Worm (Caenorhabditis elegans) whole organism, young adult: ENCODE measurements around the gene epic-2.

Experiments used
- B0035.1 ChIP-seq: sonication (generic microtip); optimal IDR thresholded peaks from 2 replicates; lab custom pipeline; 2016; ENCODE audit warnings: missing genetic modification characterization, mild to moderate bottlenecking, missing compliant biosample characterization, missing genotype, missing genetic modification reagents
- F37B4.10 ChIP-seq: fragments of 200-800 bp; sonication (Bioruptor generic); IDR thresholded peaks from 2 replicates; pipeline ENCODE4 v1.3.6; 2022; ENCODE audit warnings: missing genetic modification characterization, missing compliant biosample characterization
- F39B2.1 ChIP-seq: fragments of 200-800 bp; sonication (Bioruptor generic); IDR thresholded peaks from 2 replicates; pipeline ENCODE4 v1.3.6; 2022; ENCODE audit warnings: missing genetic modification reagents, missing genetic modification characterization, missing compliant biosample characterization
- ama-1 ChIP-seq, 3 experiments: fragments of 150-350 bp in 1 of 3; sonication (generic microtip) in 2 of 3; optimal IDR thresholded peaks; 2 replicates each; lab custom pipeline; 2014 to 2018; ENCODE audit warnings: missing biosample characterization in 2 of 3, missing genetic modification characterization in 2 of 3, missing genetic modification reagents in 2 of 3
- ccch-3 ChIP-seq: fragments of 200-800 bp; sonication (Bioruptor generic); optimal IDR thresholded peaks from 2 replicates; lab custom pipeline; 2018; ENCODE audit warnings: mild to moderate bottlenecking, missing genetic modification characterization, missing compliant biosample characterization
- ceh-79 ChIP-seq: sonication (generic microtip); optimal IDR thresholded peaks from 2 replicates; lab custom pipeline; 2017; ENCODE audit warnings: mild to moderate bottlenecking, missing genetic modification characterization, missing compliant biosample characterization
- egl-18 ChIP-seq: fragments of 200-800 bp; sonication (Bioruptor generic); IDR thresholded peaks from 2 replicates; pipeline ENCODE4 v1.3.6; 2022; ENCODE audit warnings: missing genetic modification reagents, missing genetic modification characterization, missing compliant biosample characterization
- ekl-4 ChIP-seq: fragments of 200-800 bp; sonication (Bioruptor generic); IDR thresholded peaks from 2 replicates; pipeline ENCODE4 v1.3.6; 2022; ENCODE audit warnings: missing genetic modification reagents, missing genetic modification characterization, missing compliant biosample characterization
- nhr-80 ChIP-seq: sonication (generic microtip); optimal IDR thresholded peaks from 2 replicates; lab custom pipeline; 2016; ENCODE audit warnings: missing genetic modification characterization, missing compliant biosample characterization
- pha-4 ChIP-seq: fragments of 150-350 bp; sonication (generic microtip); optimal IDR thresholded peaks from 2 replicates; lab custom pipeline; 2014; ENCODE audit warnings: missing biosample characterization, missing genetic modification reagents, missing genetic modification characterization
- unc-62 ChIP-seq: fragments of 150-350 bp; optimal IDR thresholded peaks from 2 replicates; lab custom pipeline; 2014; ENCODE audit warnings: missing biosample characterization, missing genetic modification reagents, missing genetic modification characterization

ce11 chrIV:1751243-1751642 is 30.7 kb downstream of the epic-2 start:
- no peak for TF ChIP-seq pha-4
- no peak for TF ChIP-seq ama-1 (optimal IDR thresholded peaks at IDR 0.05; lab: Kevin White, UChicago)
- TF ChIP-seq ama-1 (GFP tag; optimal IDR thresholded peaks at IDR 0.05; lab: Kevin White, UChicago) = no peak
- no peak for TF ChIP-seq ceh-79
- no peak for TF ChIP-seq B0035.1 (tag; lab: Kevin White, UChicago)
- TF ChIP-seq F39B2.1 (GFP tag; lab: Robert Waterston, UW) = no peak
- TF ChIP-seq egl-18 (GFP tag; lab: Robert Waterston, UW) = no peak
- no peak for TF ChIP-seq ccch-3 (GFP tag; lab: Kevin White, UChicago)
- TF ChIP-seq F37B4.10 (GFP tag; lab: Robert Waterston, UW) = no peak
- no peak for TF ChIP-seq unc-62
- TF ChIP-seq nhr-80 = no peak
- no peak for TF ChIP-seq ekl-4
